Fruit fly (Drosophila melanogaster) whole organism, adult: ENCODE results near the gene Vha55.

Source experiments
- CG12768 ChIP-seq: fragments of 200-800 bp; sonication (Bioruptor generic); optimal IDR thresholded peaks from 2 replicates; lab custom pipeline; 2017; ENCODE audit warnings: missing biosample characterization, missing genetic modification characterization, mild to moderate bottlenecking, moderate library complexity, missing genetic modification reagents
- CG7045 ChIP-seq: fragments of 200-800 bp; sonication (Bioruptor generic); optimal IDR thresholded peaks from 2 replicates; lab custom pipeline; 2017; ENCODE audit warnings: missing biosample characterization, mild to moderate bottlenecking, missing genetic modification characterization
- bab1 ChIP-seq: fragments of 200-800 bp; sonication (Bioruptor generic); optimal IDR thresholded peaks from 3 replicates; lab custom pipeline; 2019; ENCODE audit warnings: missing biosample characterization, mild to moderate bottlenecking, missing genetic modification characterization, moderate library complexity

Gene Vha55

DNA sequence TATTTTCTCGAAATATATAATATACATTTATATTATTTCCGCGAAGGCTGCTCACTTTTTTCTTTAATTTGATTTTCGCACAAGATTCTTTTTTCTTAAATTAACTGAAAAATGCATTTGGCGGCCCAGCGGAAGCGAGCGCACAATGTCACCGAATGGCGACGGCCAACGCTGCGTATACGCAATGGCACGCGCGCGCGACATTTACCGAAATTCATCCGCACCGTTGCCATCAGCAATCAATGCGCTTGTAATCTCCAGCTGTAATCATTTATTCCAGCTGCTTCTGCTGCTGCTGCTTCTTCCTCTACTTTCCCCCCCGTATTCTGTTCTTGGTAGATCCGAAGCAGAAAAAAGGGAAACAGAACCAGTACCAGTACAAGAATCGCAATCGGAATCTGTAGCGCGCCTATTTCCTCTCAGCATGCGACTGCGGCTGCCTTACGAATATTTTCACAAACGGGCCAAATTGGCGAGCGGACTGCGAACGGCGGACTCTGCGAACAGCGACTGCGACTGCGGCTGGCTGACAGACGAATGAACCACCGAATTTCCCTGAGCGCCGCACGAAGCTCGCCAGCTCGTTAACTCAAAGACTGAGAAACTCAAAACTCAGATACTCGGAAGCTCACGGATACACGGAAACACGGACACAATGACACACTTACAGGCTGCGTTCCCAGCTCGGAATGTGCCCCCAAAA lies 32.3 kb downstream of the Vha55 start, which contains the start of gene Octbeta2R:
Octbeta2R (minus strand) TSS at position 539 of the 703 bp plus-strand sequence.
- peak; percentile 37 for TF ChIP-seq CG12768
- no peak for TF ChIP-seq CG7045 (GFP tag; lab: Kevin White, UChicago)

DNA sequence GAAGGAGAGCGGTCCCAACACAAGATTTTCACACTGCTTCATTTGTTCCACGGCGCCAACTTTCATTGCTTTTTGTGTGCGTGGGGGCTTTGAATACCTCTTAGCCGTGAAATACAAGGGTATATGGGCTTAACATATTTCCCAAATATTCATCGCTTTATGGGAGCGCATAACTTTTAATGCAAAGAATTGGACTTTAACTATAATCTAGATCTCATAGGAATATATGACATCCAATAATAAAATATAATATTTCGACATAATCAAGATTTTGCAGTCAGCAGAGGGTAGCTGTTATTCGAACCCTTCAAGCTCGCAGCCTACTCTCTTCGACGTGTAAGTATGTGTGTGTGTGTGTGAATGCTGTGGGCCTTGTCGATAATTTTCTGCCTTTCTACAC lies 36.0 kb downstream of the Vha55 start:
- no peak for TF ChIP-seq bab1 (GFP tag; lab: Kevin White, UChicago)
